Worm (Caenorhabditis elegans) whole organism, L4 larva: ENCODE measurements around the gene str-83.

Source experiments
- ctbp-1 ChIP-seq: fragments of 200-800 bp; sonication (Bioruptor generic); IDR thresholded peaks from 2 replicates; pipeline ENCODE4 v1.3.6; 2022; ENCODE audit warnings: missing genetic modification reagents, missing genetic modification characterization, missing compliant biosample characterization
- egl-27 ChIP-seq: sonication (generic microtip); optimal IDR thresholded peaks from 3 replicates; lab custom pipeline; 2017; ENCODE audit warnings: missing biosample characterization, missing genetic modification reagents, missing genetic modification characterization
- jun-1 ChIP-seq: fragments of 150-350 bp; optimal IDR thresholded peaks from 2 replicates; lab custom pipeline; 2014; ENCODE audit warnings: missing biosample characterization, missing genetic modification reagents, missing genetic modification characterization
- lim-7 ChIP-seq: fragments of 200-800 bp; sonication (Bioruptor generic); IDR thresholded peaks from 2 replicates; pipeline ENCODE4 v1.3.6; 2022; ENCODE audit warnings: missing genetic modification characterization, missing compliant biosample characterization
- nhr-237 ChIP-seq: sonication (generic microtip); optimal IDR thresholded peaks from 2 replicates; lab custom pipeline; 2017; ENCODE audit warnings: missing biosample characterization, missing genetic modification characterization
- nhr-28 ChIP-seq: fragments of 150-350 bp; optimal IDR thresholded peaks from 2 replicates; lab custom pipeline; 2014; ENCODE audit warnings: missing biosample characterization, missing genetic modification characterization
- pha-4 ChIP-seq, 2 experiments: fragments of 150-350 bp in 1 of 2; fragments of 200-800 bp in 1 of 2; sonication (Bioruptor generic) in 1 of 2; IDR thresholded peaks in 1 of 2; optimal IDR thresholded peaks in 1 of 2; 2 replicates each; pipeline versions ENCODE4 v1.3.6 to Lab custom; 2014 to 2022; ENCODE audit warnings: missing genetic modification characterization in 2 of 2, missing genetic modification reagents in 2 of 2, missing biosample characterization in 1 of 2, missing compliant biosample characterization in 1 of 2
- pqm-1 ChIP-seq: sonication (generic microtip); optimal IDR thresholded peaks from 2 replicates; lab custom pipeline; 2017; ENCODE audit warnings: missing biosample characterization, missing genetic modification characterization
- unc-130 ChIP-seq: sonication (generic microtip); optimal IDR thresholded peaks from 2 replicates; lab custom pipeline; 2016; ENCODE audit warnings: missing genetic modification reagents, missing genetic modification characterization, missing compliant biosample characterization

DNA sequence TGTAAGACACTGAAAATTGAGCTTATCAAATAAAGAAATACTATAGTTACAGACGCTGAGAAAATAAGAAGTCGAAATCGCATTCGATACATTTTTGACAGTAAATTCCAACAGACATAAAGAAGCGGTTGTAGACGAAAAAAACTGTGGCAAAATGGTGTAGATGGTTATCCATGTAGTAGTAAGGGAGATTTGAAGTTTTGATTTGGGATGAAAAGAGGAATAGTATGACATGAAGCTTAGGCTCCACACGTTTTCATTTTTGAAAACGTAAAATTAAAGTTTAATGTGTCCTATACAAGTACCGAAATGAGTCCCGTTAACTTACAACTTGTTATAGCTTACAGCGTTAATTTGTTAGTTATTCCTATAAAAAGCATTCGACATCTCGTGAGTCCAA is 17.0 kb downstream of the str-83 start, which contains the start of gene K09D9.9:
- TF ChIP-seq pqm-1, result no peak
- TF ChIP-seq pha-4 (GFP tag; IDR thresholded peaks at IDR 0.05; lab: Robert Waterston, UW), result no peak
- TF ChIP-seq pha-4 (tag; optimal IDR thresholded peaks at IDR 0.05; lab: Kevin White, UChicago), result no peak
- TF ChIP-seq lim-7, result no peak
- TF ChIP-seq nhr-237 (tag; lab: Kevin White, UChicago), result no peak
- TF ChIP-seq jun-1 (tag; lab: Kevin White, UChicago), result no peak
- TF ChIP-seq egl-27 (tag; lab: Kevin White, UChicago), result no peak
- no peak for TF ChIP-seq nhr-28 (tag; lab: Kevin White, UChicago)
- TF ChIP-seq ctbp-1 (GFP tag; lab: Robert Waterston, UW), result no peak
- TF ChIP-seq unc-130 (GFP tag; lab: Kevin White, UChicago), result no peak
